Worm (Caenorhabditis elegans): ENCODE data around the gene Y41G9A.6.

The Y41G9A.6 gene

DNA sequence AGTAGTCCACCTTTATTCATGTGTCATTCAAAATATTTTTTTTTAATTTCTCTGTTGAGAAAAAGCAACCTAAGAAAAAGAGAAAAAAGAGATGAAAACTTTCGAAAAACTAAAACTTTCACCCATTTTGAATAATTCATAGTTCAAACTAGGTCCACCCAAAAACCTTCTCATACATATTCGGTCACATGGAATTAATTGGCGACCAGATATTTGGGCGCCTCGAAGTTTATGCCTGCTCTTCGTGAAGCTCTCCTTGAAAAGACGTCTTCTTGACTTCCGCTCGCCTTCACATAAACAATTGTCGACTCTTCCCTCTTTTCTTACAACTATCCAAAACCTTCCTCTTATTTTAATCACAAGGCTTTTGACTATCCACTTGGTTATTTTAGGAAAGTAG, 48.0 kb downstream of the Y41G9A.6 start:
- TF ChIP-seq flt-1 (GFP tag; IDR thresholded peaks at IDR 0.05): no peak
- TF ChIP-seq ztf-23 (GFP tag; IDR thresholded peaks at IDR 0.05): no peak
- TF ChIP-seq klf-2 (GFP tag; conservative IDR thresholded peaks at IDR 0.05): no peak
- TF ChIP-seq cog-1 (tag; optimal IDR thresholded peaks at IDR 0.05): no peak
- no peak for TF ChIP-seq ztf-29 (GFP tag; IDR thresholded peaks at IDR 0.05)
- TF ChIP-seq med-1 (GFP tag; optimal IDR thresholded peaks at IDR 0.05; ENCODE audit: insufficient read depth): no peak
- TF ChIP-seq T22C8.4 (GFP tag; IDR thresholded peaks at IDR 0.05): no peak
- TF ChIP-seq tab-1 (GFP tag; IDR thresholded peaks at IDR 0.05): no peak

DNA sequence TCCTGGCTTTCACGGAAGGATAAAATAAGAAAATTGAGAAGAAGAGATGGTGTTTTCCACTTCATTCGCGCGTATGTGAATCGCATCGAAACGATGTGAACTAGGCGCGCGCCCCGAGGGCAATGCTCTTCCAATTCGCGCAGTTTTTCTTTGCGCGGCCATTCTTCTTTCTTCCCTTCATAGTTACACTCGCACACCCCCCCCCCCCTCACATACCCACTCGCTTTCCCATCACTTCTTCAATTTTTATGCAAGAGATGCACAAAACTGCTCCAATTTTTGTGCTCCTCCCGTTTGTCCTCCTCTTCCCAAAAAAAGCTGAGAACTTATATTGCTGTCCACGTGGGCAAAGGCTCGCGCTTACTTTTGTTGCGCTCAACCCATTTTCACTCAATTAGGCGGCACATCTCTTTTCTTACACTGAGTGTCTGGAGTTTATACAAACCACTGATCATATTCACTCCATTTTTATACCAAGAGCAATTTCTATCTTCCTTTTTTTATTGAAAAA, 50.0 kb downstream of the Y41G9A.6 start:
- TF ChIP-seq ztf-29 (GFP tag; IDR thresholded peaks at IDR 0.05) (no peak), tab-1 (GFP tag; IDR thresholded peaks at IDR 0.05) (no peak), ref-1 (GFP tag; conservative IDR thresholded peaks at IDR 0.05) (no peak), flt-1 (GFP tag; IDR thresholded peaks at IDR 0.05) (no peak), med-1 (GFP tag; optimal IDR thresholded peaks at IDR 0.05; ENCODE audit: insufficient read depth) (no peak)

All from whole organism, midembryonic.